Worm (Caenorhabditis elegans): Measurements from ENCODE around the gene col-164.
A peak's percentile ranks its signal among the peaks of the same experiment; 100 is the strongest.

col-164 gene

DNA sequence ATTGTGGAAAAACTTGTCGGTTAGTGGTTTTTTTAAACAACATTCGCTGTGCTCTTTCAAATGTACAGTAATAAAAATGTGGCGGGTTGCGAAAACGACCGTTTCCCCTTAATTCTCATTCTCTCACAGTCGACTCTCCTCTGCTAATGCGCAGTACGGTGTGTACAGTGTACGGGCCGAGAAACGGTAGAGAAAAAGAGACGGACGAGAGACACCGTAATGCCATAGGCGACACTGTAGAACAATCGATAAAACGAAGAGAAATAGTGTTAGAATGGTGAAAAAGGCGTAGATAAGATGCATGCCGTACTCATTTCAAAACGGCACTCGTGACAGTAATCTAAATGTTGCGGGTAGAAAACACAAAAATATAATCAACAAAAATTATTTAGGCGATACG is 2.8 kb upstream of the col-164 start (continued):
- TF ChIP-seq zip-2 (tag; optimal IDR thresholded peaks at IDR 0.05), result no peak
- TF ChIP-seq unc-39 (tag; optimal IDR thresholded peaks at IDR 0.05), result no peak
- TF ChIP-seq ceh-62 (tag; optimal IDR thresholded peaks at IDR 0.05), result no peak
- TF ChIP-seq tra-1 (GFP tag; IDR thresholded peaks at IDR 0.05), result 0 out of 2 replicates have a peak, but pooled peaks have one; percentile 32
- no peak for TF ChIP-seq lsy-2 (tag; optimal IDR thresholded peaks at IDR 0.05)
- TF ChIP-seq nhr-76 (tag; optimal IDR thresholded peaks at IDR 0.05), result no peak
- TF ChIP-seq spr-3 (GFP tag; optimal IDR thresholded peaks at IDR 0.05), result no peak
- TF ChIP-seq ceh-82 (tag; optimal IDR thresholded peaks at IDR 0.05), result no peak
- TF ChIP-seq saeg-2 (GFP tag; IDR thresholded peaks at IDR 0.05), result no peak
- peak; percentile 60 for TF ChIP-seq dmd-6 (GFP tag; IDR thresholded peaks at IDR 0.05)
- no peak for TF ChIP-seq ceh-32 (tag; optimal IDR thresholded peaks at IDR 0.05; ENCODE audit: poor library complexity)
- TF ChIP-seq daf-8 (GFP tag; IDR thresholded peaks at IDR 0.05), result no peak
- TF ChIP-seq D1046.2 (GFP tag; IDR thresholded peaks at IDR 0.05), result no peak
- 0 out of 2 replicates have a peak, but pooled peaks have one; percentile 26 for TF ChIP-seq T26A8.4 (GFP tag; IDR thresholded peaks at IDR 0.05)
- no peak for TF ChIP-seq pha-4 (GFP tag; IDR thresholded peaks at IDR 0.05)
- no peak for TF ChIP-seq pha-4 (tag; optimal IDR thresholded peaks at IDR 0.05)
- TF ChIP-seq lin-38 (GFP tag; IDR thresholded peaks at IDR 0.05), result no peak
- TF ChIP-seq attf-4 (tag; optimal IDR thresholded peaks at IDR 0.05), result no peak
- TF ChIP-seq egl-27 (tag; optimal IDR thresholded peaks at IDR 0.05), result no peak
- TF ChIP-seq nhr-42 (GFP tag; IDR thresholded peaks at IDR 0.05), result no peak
- no peak for TF ChIP-seq F26F4.8 (GFP tag; conservative IDR thresholded peaks at IDR 0.05)
- TF ChIP-seq nhr-28 (tag; optimal IDR thresholded peaks at IDR 0.05), result peak; percentile 51
- no peak for TF ChIP-seq nhr-11 (tag; optimal IDR thresholded peaks at IDR 0.05)
- TF ChIP-seq unc-130 (GFP tag; optimal IDR thresholded peaks at IDR 0.05), result no peak
- peak; percentile 39 for TF ChIP-seq mxl-3 (GFP tag; optimal IDR thresholded peaks at IDR 0.05)
- no peak for TF ChIP-seq F37D6.2 (tag; optimal IDR thresholded peaks at IDR 0.05)
- no peak for TF ChIP-seq cey-2 (tag; optimal IDR thresholded peaks at IDR 0.05; ENCODE audit: borderline replicate concordance, insufficient read depth)
- TF ChIP-seq T20F7.1 (GFP tag; optimal IDR thresholded peaks at IDR 0.05), result no peak
- no peak for TF ChIP-seq ZK546.5 (tag; optimal IDR thresholded peaks at IDR 0.05)
- TF ChIP-seq aly-2 (tag; optimal IDR thresholded peaks at IDR 0.05), result no peak
- no peak for TF ChIP-seq ctbp-1 (GFP tag; IDR thresholded peaks at IDR 0.05)
- TF ChIP-seq Y48G9A.11 (GFP tag; IDR thresholded peaks at IDR 0.05), result no peak
- peak; percentile 73 for TF ChIP-seq dve-1 (tag; optimal IDR thresholded peaks at IDR 0.05; ENCODE audit: insufficient read depth)
- TF ChIP-seq mes-2 (tag; optimal IDR thresholded peaks at IDR 0.05; ENCODE audit: poor library complexity, severe bottlenecking), result peak; percentile 39
- no peak for TF ChIP-seq ceh-28 (tag; optimal IDR thresholded peaks at IDR 0.05)
- TF ChIP-seq Y105C5A.15 (GFP tag; IDR thresholded peaks at IDR 0.05), result no peak
- TF ChIP-seq hlh-11 (tag; optimal IDR thresholded peaks at IDR 0.05), result peak; percentile 68
- TF ChIP-seq pqm-1 (tag; optimal IDR thresholded peaks at IDR 0.05), result peak; percentile 60
- TF ChIP-seq sdz-12 (GFP tag; optimal IDR thresholded peaks at IDR 0.05), result no peak
- no peak for TF ChIP-seq hmg-1.1 (GFP tag; IDR thresholded peaks at IDR 0.05)
- TF ChIP-seq daf-12 (tag; optimal IDR thresholded peaks at IDR 0.05), result no peak
- TF ChIP-seq jun-1 (tag; optimal IDR thresholded peaks at IDR 0.05), result no peak
- TF ChIP-seq Y5F2A.4 (GFP tag; optimal IDR thresholded peaks at IDR 0.05), result no peak
- TF ChIP-seq snpc-4 (tag; optimal IDR thresholded peaks at IDR 0.05), result no peak
- no peak for TF ChIP-seq arid-1 (GFP tag; conservative IDR thresholded peaks at IDR 0.05)
- TF ChIP-seq lim-7 (GFP tag; IDR thresholded peaks at IDR 0.05), result no peak
- no peak for TF ChIP-seq nhr-111 (GFP tag; optimal IDR thresholded peaks at IDR 0.05)
